Fruit fly (Drosophila melanogaster) whole organism: Measurements from ENCODE around the gene CG32987.

Experiments used
- CG8478 ChIP-seq: fragments of >200 bp; optimal IDR thresholded peaks from 2 replicates; lab custom pipeline; 2018; ENCODE audit warnings: inconsistent platforms
- Dll ChIP-seq: fragments of >200 bp; optimal IDR thresholded peaks from 2 replicates; lab custom pipeline; 2017
- EcR ChIP-seq, 2 experiments: fragments of >200 bp; optimal IDR thresholded peaks; 2 replicates each; lab custom pipeline; 2017; ENCODE audit warnings: missing biosample characterization in 2 of 2, missing genetic modification characterization in 2 of 2, missing genetic modification reagents in 2 of 2
- pan ChIP-seq: fragments of >200 bp; optimal IDR thresholded peaks from 2 replicates; lab custom pipeline; 2017
- psq ChIP-seq: fragments of >200 bp; optimal IDR thresholded peaks from 2 replicates; lab custom pipeline; 2017
- usp ChIP-seq: fragments of >200 bp; optimal IDR thresholded peaks from 2 replicates; lab custom pipeline; 2017; ENCODE audit warnings: missing biosample characterization, missing genetic modification characterization, mixed read lengths

Gene CG32987

dm6 chr2L:8864564-8864963, 953 bp downstream of the CG32987 start, which contains the start of gene CG32988:
Gene CG32988, plus strand, starts transcription at chr2L:8864864.
- TF ChIP-seq EcR (GFP tag; optimal IDR thresholded peaks at IDR 0.05; lab: Kevin White, UChicago) (no peak), Dll (lab: Kevin White, UChicago) (no peak), usp (GFP tag; lab: Kevin White, UChicago) (no peak), CG8478 (lab: Kevin White, UChicago) (no peak), psq (lab: Kevin White, UChicago) (no peak), pan (no peak)

dm6 chr2L:8865550-8865949, 1.9 kb downstream of the CG32987 start, which contains the start of gene CG32983:
Gene CG32983, plus strand, starts transcription at chr2L:8865850.
- TF ChIP-seq Dll (lab: Kevin White, UChicago) (no peak), usp (GFP tag; lab: Kevin White, UChicago) (no peak), psq (lab: Kevin White, UChicago) (no peak), CG8478 (lab: Kevin White, UChicago) (no peak), pan (no peak)

- no peak for TF ChIP-seq psq (lab: Kevin White, UChicago)
- no peak for TF ChIP-seq CG8478 (lab: Kevin White, UChicago)
- no peak for TF ChIP-seq EcR (GFP tag; optimal IDR thresholded peaks at IDR 0.05; lab: Kevin White, UChicago)
- no peak for TF ChIP-seq usp (GFP tag; lab: Kevin White, UChicago)
- TF ChIP-seq Dll (lab: Kevin White, UChicago), result no peak
- TF ChIP-seq pan, result no peak
Observed at dm6 chr2L:8866467-8866866, 2.9 kb downstream of the CG32987 start, which contains the start of gene CG9483. Gene CG9483, plus strand, starts transcription at chr2L:8866767.

- no peak for TF ChIP-seq psq (lab: Kevin White, UChicago)
- TF ChIP-seq CG8478 (lab: Kevin White, UChicago), result no peak
- no peak for TF ChIP-seq Dll (lab: Kevin White, UChicago)
- TF ChIP-seq usp (GFP tag; lab: Kevin White, UChicago), result no peak
- no peak for TF ChIP-seq pan
- no peak for TF ChIP-seq EcR (GFP tag; optimal IDR thresholded peaks at IDR 0.05; lab: Kevin White, UChicago)
Observed at dm6 chr2L:8871677-8872076, 8.1 kb downstream of the CG32987 start.

dm6 chr2L:8875835-8876234, 12.2 kb downstream of the CG32987 start:
- TF ChIP-seq EcR (GFP tag; optimal IDR thresholded peaks at IDR 0.05; lab: Kevin White, UChicago), result no peak
- TF ChIP-seq CG8478 (lab: Kevin White, UChicago), result no peak
- TF ChIP-seq pan, result no peak
- TF ChIP-seq usp (GFP tag; lab: Kevin White, UChicago), result no peak
- TF ChIP-seq psq (lab: Kevin White, UChicago), result no peak
- TF ChIP-seq Dll (lab: Kevin White, UChicago), result no peak

dm6 chr2L:8879241-8879931, 15.8 kb downstream of the CG32987 start:
- TF ChIP-seq usp (GFP tag; lab: Kevin White, UChicago), result no peak
- TF ChIP-seq EcR (GFP tag; optimal IDR thresholded peaks at IDR 0.05; lab: Kevin White, UChicago), result no peak
- no peak for TF ChIP-seq CG8478 (lab: Kevin White, UChicago)
- TF ChIP-seq psq (lab: Kevin White, UChicago), result no peak
- TF ChIP-seq pan, result no peak
- no peak for TF ChIP-seq Dll (lab: Kevin White, UChicago)

dm6 chr2L:8881095-8881494, 17.5 kb downstream of the CG32987 start:
- no peak for TF ChIP-seq psq (lab: Kevin White, UChicago)
- TF ChIP-seq EcR (GFP tag; optimal IDR thresholded peaks at IDR 0.05; lab: Kevin White, UChicago), result no peak
- peak; percentile 15 for TF ChIP-seq Dll (lab: Kevin White, UChicago)
- no peak for TF ChIP-seq CG8478 (lab: Kevin White, UChicago)
- no peak for TF ChIP-seq usp (GFP tag; lab: Kevin White, UChicago)
- TF ChIP-seq pan, result no peak

dm6 chr2L:8884102-8884501, 20.5 kb downstream of the CG32987 start:
- TF ChIP-seq usp (GFP tag; lab: Kevin White, UChicago) (no peak), pan (no peak), psq (lab: Kevin White, UChicago) (no peak), Dll (lab: Kevin White, UChicago) (no peak), CG8478 (lab: Kevin White, UChicago) (no peak), EcR (GFP tag; optimal IDR thresholded peaks at IDR 0.05; lab: Kevin White, UChicago) (no peak)

- TF ChIP-seq Dll (lab: Kevin White, UChicago) (no peak), usp (GFP tag; lab: Kevin White, UChicago) (no peak), psq (lab: Kevin White, UChicago) (no peak), EcR (GFP tag; optimal IDR thresholded peaks at IDR 0.05; lab: Kevin White, UChicago) (no peak), CG8478 (lab: Kevin White, UChicago) (no peak), pan (no peak)
Observed at dm6 chr2L:8888210-8888609, 24.6 kb downstream of the CG32987 start.

dm6 chr2L:8888720-8889119, 25.1 kb downstream of the CG32987 start:
- TF ChIP-seq EcR (GFP tag; optimal IDR thresholded peaks at IDR 0.05; lab: Kevin White, UChicago) (no peak), usp (GFP tag; lab: Kevin White, UChicago) (no peak), pan (no peak), psq (lab: Kevin White, UChicago) (no peak), Dll (lab: Kevin White, UChicago) (no peak)

dm6 chr2L:8891140-8891539, 27.5 kb downstream of the CG32987 start, which contains the start of gene CG42713:
Gene CG42713, plus strand, starts transcription at chr2L:8891440.
- TF ChIP-seq psq (lab: Kevin White, UChicago) (no peak), pan (no peak), Dll (lab: Kevin White, UChicago) (no peak), CG8478 (lab: Kevin White, UChicago) (no peak), usp (GFP tag; lab: Kevin White, UChicago) (no peak), EcR (GFP tag; optimal IDR thresholded peaks at IDR 0.05; lab: Kevin White, UChicago) (no peak)

- TF ChIP-seq usp (GFP tag; lab: Kevin White, UChicago) (no peak), Dll (lab: Kevin White, UChicago) (no peak), EcR (GFP tag; optimal IDR thresholded peaks at IDR 0.05; lab: Kevin White, UChicago) (no peak), psq (lab: Kevin White, UChicago) (no peak), pan (no peak), CG8478 (lab: Kevin White, UChicago) (no peak)
Observed at dm6 chr2L:8894224-8894623, 30.6 kb downstream of the CG32987 start.
